Fruit fly (Drosophila melanogaster) whole organism, embryonic: ENCODE measurements around the gene CG7362.
A peak's percentile ranks its signal among the peaks of the same experiment; 100 is the strongest.

ENCODE experiments used
- Ada2b ChIP-seq: fragments of 200-800 bp; sonication (Bioruptor generic); IDR thresholded peaks from 2 replicates; pipeline ENCODE4 v1.3.6; 2022; ENCODE audit warnings: missing biosample characterization, missing genetic modification characterization
- Adf1 ChIP-seq: fragments of 200-800 bp; sonication (Bioruptor generic); IDR thresholded peaks from 2 replicates; pipeline ENCODE4 v1.3.6; 2022; ENCODE audit warnings: missing biosample characterization, missing genetic modification characterization
- Atf3 ChIP-seq: fragments of 200-800 bp; sonication (Bioruptor generic); optimal IDR thresholded peaks from 3 replicates; lab custom pipeline; 2016; ENCODE audit warnings: missing biosample characterization, missing genetic modification characterization
- Bgb ChIP-seq: fragments of 200-800 bp; sonication (Bioruptor generic); IDR thresholded peaks from 2 replicates; pipeline ENCODE4 v1.3.6; 2022; ENCODE audit warnings: missing biosample characterization, missing genetic modification characterization; ENCODE audit not compliant: partially characterized antibody
- Blimp-1 ChIP-seq: fragments of 200-800 bp; sonication (Bioruptor generic); optimal IDR thresholded peaks from 3 replicates; lab custom pipeline; 2018; ENCODE audit warnings: missing biosample characterization, missing genetic modification characterization, mild to moderate bottlenecking, moderate library complexity, missing genetic modification reagents
- CG12769 ChIP-seq: fragments of 200-800 bp; sonication (Bioruptor generic); optimal IDR thresholded peaks from 2 replicates; lab custom pipeline; 2019; ENCODE audit warnings: missing biosample characterization, mild to moderate bottlenecking, missing genetic modification characterization, moderate library complexity
- CG13296 ChIP-seq: fragments of 200-800 bp; sonication (Bioruptor generic); optimal IDR thresholded peaks from 3 replicates; lab custom pipeline; 2018; ENCODE audit warnings: missing biosample characterization, mild to moderate bottlenecking, missing genetic modification characterization
- CG15514 ChIP-seq: fragments of 200-800 bp; sonication (Bioruptor generic); optimal IDR thresholded peaks from 3 replicates; lab custom pipeline; 2017; ENCODE audit warnings: missing biosample characterization, missing genetic modification characterization, mild to moderate bottlenecking, moderate library complexity, missing genetic modification reagents
- CG17385 ChIP-seq: fragments of 200-800 bp; sonication (Bioruptor generic); optimal IDR thresholded peaks from 3 replicates; lab custom pipeline; 2018; ENCODE audit warnings: missing biosample characterization, mild to moderate bottlenecking, missing genetic modification characterization
- CG2199 ChIP-seq: fragments of 200-800 bp; sonication (Bioruptor generic); IDR thresholded peaks from 3 replicates; pipeline ENCODE4 v1.3.6; 2022; ENCODE audit warnings: missing biosample characterization, missing genetic modification characterization
- CG3163 ChIP-seq: fragments of 200-800 bp; sonication (Bioruptor generic); optimal IDR thresholded peaks from 3 replicates; lab custom pipeline; 2016; ENCODE audit warnings: missing biosample characterization, missing genetic modification characterization
- CG34422 ChIP-seq: fragments of 200-800 bp; sonication (Bioruptor generic); IDR thresholded peaks from 3 replicates; pipeline ENCODE4 v1.3.6; 2022; ENCODE audit warnings: missing biosample characterization, missing genetic modification characterization
- CG42726 ChIP-seq: fragments of 200-800 bp; sonication (Bioruptor generic); IDR thresholded peaks from 2 replicates; pipeline ENCODE4 v1.3.6; 2022; ENCODE audit warnings: missing biosample characterization, missing genetic modification characterization; ENCODE audit not compliant: partially characterized antibody
- CG4328 ChIP-seq: fragments of 200-800 bp; sonication (Bioruptor generic); optimal IDR thresholded peaks from 3 replicates; lab custom pipeline; 2017; ENCODE audit warnings: missing biosample characterization, missing genetic modification reagents, missing genetic modification characterization
- CG43689 ChIP-seq: fragments of 200-800 bp; sonication (Bioruptor generic); IDR thresholded peaks from 2 replicates; pipeline ENCODE4 v1.3.6; 2022; ENCODE audit warnings: missing biosample characterization, missing genetic modification characterization
- CG7271 ChIP-seq: fragments of 200-800 bp; sonication (Bioruptor generic); optimal IDR thresholded peaks from 2 replicates; lab custom pipeline; 2018; ENCODE audit warnings: missing biosample characterization, mild to moderate bottlenecking, missing genetic modification characterization, moderate library complexity
- CG7372 ChIP-seq: fragments of 200-800 bp; sonication (Bioruptor generic); IDR thresholded peaks from 2 replicates; pipeline ENCODE4 v1.3.6; 2022; ENCODE audit warnings: missing biosample characterization, missing genetic modification characterization
- CG7987 ChIP-seq: fragments of 200-800 bp; sonication (Bioruptor generic); optimal IDR thresholded peaks from 2 replicates; lab custom pipeline; 2018; ENCODE audit warnings: missing biosample characterization, mild to moderate bottlenecking, missing genetic modification characterization, moderate library complexity
- CG8478 ChIP-seq: fragments of >200 bp; optimal IDR thresholded peaks from 2 replicates; lab custom pipeline; 2018
- Camta ChIP-seq: fragments of 200-800 bp; sonication (Bioruptor generic); optimal IDR thresholded peaks from 2 replicates; lab custom pipeline; 2016; ENCODE audit warnings: missing biosample characterization, missing genetic modification characterization
- H2.0 ChIP-seq: fragments of 200-800 bp; sonication (Bioruptor generic); IDR thresholded peaks from 2 replicates; pipeline ENCODE4 v1.3.6; 2022; ENCODE audit warnings: missing biosample characterization, missing genetic modification characterization
- HHEX ChIP-seq: fragments of 200-800 bp; sonication (Bioruptor generic); optimal IDR thresholded peaks from 3 replicates; lab custom pipeline; 2017; ENCODE audit warnings: missing biosample characterization, mild to moderate bottlenecking, missing genetic modification characterization, missing genetic modification reagents
- Med ChIP-seq: fragments of 200-800 bp; sonication (Bioruptor generic); peaks from one replicate; lab custom pipeline; 2016; ENCODE audit warnings: missing biosample characterization, missing genetic modification characterization, mild to moderate bottlenecking, inconsistent platforms, moderate library complexity
- Mrtf ChIP-seq: fragments of 200-800 bp; sonication (Bioruptor generic); IDR thresholded peaks from 3 replicates; pipeline ENCODE4 v1.3.6; 2022; ENCODE audit warnings: missing biosample characterization, missing genetic modification characterization
- NC2α ChIP-seq: fragments of 200-800 bp; sonication (Bioruptor generic); optimal IDR thresholded peaks from 2 replicates; lab custom pipeline; 2016; ENCODE audit warnings: missing biosample characterization, missing genetic modification characterization
- Nf-YA ChIP-seq: fragments of 200-800 bp; sonication (Bioruptor generic); IDR thresholded peaks from 2 replicates; pipeline ENCODE4 v1.3.6; 2022; ENCODE audit warnings: missing biosample characterization, missing genetic modification characterization
- Optix ChIP-seq: fragments of 200-800 bp; sonication (Bioruptor generic); IDR thresholded peaks from 3 replicates; pipeline ENCODE4 v1.3.6; 2022; ENCODE audit warnings: missing biosample characterization, missing genetic modification characterization
- Pdp1 ChIP-seq, 2 experiments: fragments of 200-800 bp; sonication (Bioruptor generic); optimal IDR thresholded peaks; 3 replicates each; lab custom pipeline; 2016; ENCODE audit warnings: missing biosample characterization in 2 of 2, missing genetic modification characterization in 2 of 2, mild to moderate bottlenecking in 1 of 2, moderate library complexity in 1 of 2
- abd-A ChIP-seq: fragments of 200-800 bp; sonication (Bioruptor generic); optimal IDR thresholded peaks from 3 replicates; lab custom pipeline; 2019; ENCODE audit warnings: missing biosample characterization, mild to moderate bottlenecking, missing genetic modification characterization, moderate library complexity
- chif ChIP-seq, 2 experiments: fragments of 200-800 bp; sonication (Bioruptor generic); optimal IDR thresholded peaks; 3 replicates each; lab custom pipeline; 2016; ENCODE audit warnings: missing biosample characterization in 2 of 2, missing genetic modification characterization in 2 of 2
- chinmo ChIP-seq: fragments of 200-800 bp; sonication (Bioruptor generic); IDR thresholded peaks from 4 replicates; pipeline ENCODE4 v1.3.6; 2022; ENCODE audit warnings: missing biosample characterization, missing genetic modification characterization; ENCODE audit not compliant: partially characterized antibody
- ci ChIP-seq: fragments of 200-800 bp; sonication (Bioruptor generic); IDR thresholded peaks from 3 replicates; pipeline ENCODE4 v1.3.6; 2022; ENCODE audit warnings: missing biosample characterization, missing genetic modification characterization
- crol ChIP-seq: fragments of 200-800 bp; sonication (Bioruptor generic); IDR thresholded peaks from 2 replicates; pipeline ENCODE4 v1.3.6; 2022; ENCODE audit warnings: missing biosample characterization, missing genetic modification characterization
- dm ChIP-seq: fragments of 200-800 bp; sonication (Bioruptor generic); optimal IDR thresholded peaks from 3 replicates; lab custom pipeline; 2016; ENCODE audit warnings: missing biosample characterization, missing genetic modification characterization
- fd102C ChIP-seq: fragments of 200-800 bp; sonication (Bioruptor generic); optimal IDR thresholded peaks from 2 replicates; lab custom pipeline; 2018; ENCODE audit warnings: missing biosample characterization, mild to moderate bottlenecking, missing genetic modification characterization, moderate library complexity
- gsb-n ChIP-seq: fragments of 200-800 bp; sonication (Bioruptor generic); optimal IDR thresholded peaks from 3 replicates; lab custom pipeline; 2018; ENCODE audit warnings: missing biosample characterization, mild to moderate bottlenecking, missing genetic modification characterization
- gt ChIP-seq: fragments of 200-800 bp; sonication (Bioruptor generic); IDR thresholded peaks from 2 replicates; pipeline ENCODE4 v1.3.6; 2022; ENCODE audit warnings: missing biosample characterization, missing genetic modification characterization
- ken ChIP-seq: fragments of 200-800 bp; sonication (Bioruptor generic); IDR thresholded peaks from 3 replicates; pipeline ENCODE4 v1.3.6; 2022; ENCODE audit warnings: missing biosample characterization, missing genetic modification characterization
- kni ChIP-seq: fragments of 200-800 bp; sonication (Bioruptor generic); optimal IDR thresholded peaks from 3 replicates; lab custom pipeline; 2017; ENCODE audit warnings: mild to moderate bottlenecking, missing biosample characterization, missing genetic modification reagents, missing genetic modification characterization
- mirr ChIP-seq: fragments of 200-800 bp; sonication (Bioruptor generic); optimal IDR thresholded peaks from 3 replicates; lab custom pipeline; 2018; ENCODE audit warnings: missing biosample characterization, mild to moderate bottlenecking, missing genetic modification characterization
- nerfin-2 ChIP-seq: fragments of 200-800 bp; sonication (Bioruptor generic); IDR thresholded peaks from 2 replicates; pipeline ENCODE4 v1.3.6; 2022; ENCODE audit warnings: missing biosample characterization, missing genetic modification characterization; ENCODE audit not compliant: partially characterized antibody
- pan ChIP-seq, 4 experiments: fragments of >200 bp in 3 of 4; fragments of 200-800 bp in 1 of 4; sonication (Bioruptor generic) in 1 of 4; optimal IDR thresholded peaks in 3 of 4; IDR thresholded peaks in 1 of 4; 2 replicates each; pipeline versions ENCODE4 v1.3.6 to Lab custom; 2017 to 2022; ENCODE audit warnings: missing biosample characterization in 2 of 4, missing genetic modification characterization in 2 of 4, mixed read lengths in 1 of 4
- sc ChIP-seq, 3 experiments: fragments of >200 bp in 2 of 3; fragments of 200-800 bp in 1 of 3; sonication (Bioruptor generic) in 1 of 3; optimal IDR thresholded peaks; 2 replicates in 2 of 3; 3 replicates in 1 of 3; lab custom pipeline; 2017; ENCODE audit warnings: mild to moderate bottlenecking in 1 of 3, missing biosample characterization in 1 of 3, missing genetic modification characterization in 1 of 3, missing genetic modification reagents in 1 of 3
- sna ChIP-seq: fragments of 200-800 bp; sonication (Bioruptor generic); IDR thresholded peaks from 2 replicates; pipeline ENCODE4 v1.3.6; 2022; ENCODE audit warnings: missing biosample characterization, missing genetic modification characterization; ENCODE audit not compliant: partially characterized antibody
- usp ChIP-seq: fragments of >200 bp; optimal IDR thresholded peaks from 2 replicates; lab custom pipeline; 2017; ENCODE audit warnings: missing biosample characterization, missing genetic modification characterization

CG7362 gene

DNA sequence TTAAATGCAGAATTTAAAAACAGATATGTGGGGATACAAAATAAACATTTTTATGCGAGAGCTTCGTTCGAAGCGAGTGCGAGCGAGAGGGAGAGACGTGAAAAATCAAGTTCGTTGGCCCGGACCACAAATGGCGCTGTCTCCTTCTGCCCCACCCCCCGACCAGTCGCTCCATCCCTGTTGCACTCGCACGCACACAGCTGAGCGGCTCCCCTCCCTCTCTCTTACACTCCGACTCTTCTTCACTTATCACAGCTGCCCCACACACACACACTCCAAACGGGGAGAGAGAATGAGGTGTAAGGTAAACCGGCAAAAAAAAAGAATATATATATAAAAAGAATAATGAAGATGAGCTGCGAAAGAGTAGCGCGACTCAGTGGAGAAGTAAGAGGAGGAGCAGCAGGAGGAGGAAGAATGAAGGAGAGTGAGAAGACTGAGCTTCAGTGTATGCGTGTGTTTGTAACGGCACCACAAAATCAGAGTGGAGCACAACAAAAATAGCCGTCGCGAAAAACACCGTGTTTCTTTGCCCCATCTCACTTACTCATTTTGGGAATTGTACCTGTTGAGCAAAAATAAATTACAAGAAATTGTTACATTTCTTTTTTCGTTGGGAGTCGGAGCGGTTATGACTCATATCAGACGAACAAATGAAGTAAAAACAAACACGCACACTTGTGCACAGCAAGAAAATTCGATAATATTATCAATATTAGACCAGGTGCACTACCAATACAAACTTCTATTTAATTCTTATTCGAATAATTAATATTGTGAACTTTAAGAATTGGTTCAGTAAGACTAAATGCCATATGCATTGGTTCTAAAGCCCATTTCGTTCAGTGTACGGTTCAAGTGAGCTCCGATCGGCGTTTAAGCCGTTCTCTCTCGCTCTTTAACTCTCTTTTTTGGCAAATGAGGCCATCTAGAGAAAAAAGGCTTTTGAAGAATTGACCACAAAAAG is 16.1 kb downstream of the CG7362 start (continued):
- TF ChIP-seq Mrtf (peak; percentile 94), CG8478 (lab: Kevin White, UChicago) (no peak), CG42726 (GFP tag; lab: Robert Waterston, UW) (0 out of 2 replicates have a peak, but pooled peaks have one; percentile 26), dm (GFP tag; lab: Kevin White, UChicago) (peak; percentile 81), sna (GFP tag; lab: Robert Waterston, UW) (peak; percentile 32; the same call in 1 of the 2 replicates), sc (optimal IDR thresholded peaks at IDR 0.05; lab: Kevin White, UChicago) (no peak), sc (GFP tag; optimal IDR thresholded peaks at IDR 0.05; lab: Kevin White, UChicago) (peak; percentile 89), NC2α (peak; percentile 85), CG4328 (GFP tag; lab: Kevin White, UChicago) (peak; percentile 60), Ada2b (GFP tag; lab: Robert Waterston, UW) (peak; percentile 97), Bgb (GFP tag; lab: Robert Waterston, UW) (peak; percentile 42; the same call in 1 of the 2 replicates), chif (GFP tag; optimal IDR thresholded peaks at IDR 0.05; lab: Kevin White, UChicago) (peak; percentile 94 to 96), abd-A (tag; lab: Kevin White, UChicago) (peak; percentile 80), CG7372 (peak; percentile 94), H2.0 (GFP tag; lab: Robert Waterston, UW) (peak; percentile 94), CG3163 (peak; percentile 79), usp (GFP tag; lab: Kevin White, UChicago) (no peak), nerfin-2 (GFP tag; lab: Robert Waterston, UW) (no peak), Optix (GFP tag; lab: Robert Waterston, UW) (peak; percentile 91), CG7987 (GFP tag; lab: Kevin White, UChicago) (peak; percentile 76), Atf3 (GFP tag; lab: Kevin White, UChicago) (peak; percentile 92), CG43689 (GFP tag; lab: Robert Waterston, UW) (peak; percentile 84)

DNA sequence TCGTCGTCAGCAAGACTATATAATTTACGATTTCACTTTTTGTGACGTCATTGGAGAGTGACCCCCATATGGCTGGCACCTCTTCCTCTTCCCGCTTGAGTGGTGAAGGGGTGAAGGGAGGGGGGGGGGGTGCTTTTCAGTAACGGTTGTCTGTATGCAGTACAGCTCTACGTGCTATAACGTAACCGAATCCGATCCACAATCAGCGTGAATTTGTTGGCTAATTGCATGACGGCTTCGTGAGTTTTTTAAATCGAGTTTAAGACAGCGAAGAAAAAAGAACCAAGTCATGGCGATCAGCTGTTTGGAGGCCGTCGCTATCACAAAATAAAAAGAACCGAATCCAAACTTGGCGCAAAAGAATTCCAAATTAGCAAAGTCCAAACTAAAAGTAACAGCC is 17.6 kb downstream of the CG7362 start:
- TF ChIP-seq mirr (GFP tag; lab: Kevin White, UChicago): no peak
- peak; percentile 88 for TF ChIP-seq crol (GFP tag; lab: Robert Waterston, UW)
- peak; percentile 22 for TF ChIP-seq gsb-n (tag; lab: Kevin White, UChicago)
- TF ChIP-seq CG13296: no peak
- no peak for TF ChIP-seq gt (GFP tag; lab: Robert Waterston, UW)
- peak; percentile 74 for TF ChIP-seq CG17385 (GFP tag; lab: Kevin White, UChicago)
- peak; percentile 76 for TF ChIP-seq Med (GFP tag; lab: Kevin White, UChicago)
- no peak for TF ChIP-seq Camta (GFP tag; lab: Kevin White, UChicago)
- no peak for TF ChIP-seq fd102C (GFP tag; lab: Kevin White, UChicago)
- peak; percentile 39 for TF ChIP-seq kni (GFP tag; lab: Kevin White, UChicago)
- TF ChIP-seq Nf-YA: 0 out of 2 replicates have a peak, but pooled peaks have one; percentile 11
- peak; percentile 50; the same call in 1 of the 3 replicates for TF ChIP-seq ci (GFP tag; lab: Robert Waterston, UW)
- TF ChIP-seq Pdp1 (GFP tag; optimal IDR thresholded peaks at IDR 0.05; lab: Kevin White, UChicago): peak in 1 of 2 experiments; percentile 7
- TF ChIP-seq chinmo (GFP tag; lab: Robert Waterston, UW): 0 out of 4 replicates have a peak, but pooled peaks have one; percentile 25
- 0 out of 3 replicates have a peak, but pooled peaks have one; percentile 17 for TF ChIP-seq CG2199 (GFP tag; lab: Robert Waterston, UW)
- TF ChIP-seq CG12769 (tag; lab: Kevin White, UChicago): no peak
- TF ChIP-seq CG7271 (tag; lab: Kevin White, UChicago): no peak
- no peak for TF ChIP-seq CG34422
- TF ChIP-seq pan (optimal IDR thresholded peaks at IDR 0.05; lab: Kevin White, UChicago): no peak
- peak in 1 of 2 experiments; percentile 7 for TF ChIP-seq pan (GFP tag; optimal IDR thresholded peaks at IDR 0.05 in 1 of 2, IDR thresholded peaks at IDR 0.05 in 1 of 2)
- no peak for TF ChIP-seq CG15514 (GFP tag; lab: Kevin White, UChicago)
- no peak for TF ChIP-seq Adf1 (GFP tag; lab: Robert Waterston, UW)
- TF ChIP-seq HHEX (GFP tag; lab: Kevin White, UChicago): peak; percentile 3
- 0 out of 3 replicates have a peak, but pooled peaks have one; percentile 12 for TF ChIP-seq ken
- TF ChIP-seq Blimp-1 (GFP tag; lab: Kevin White, UChicago): peak; percentile 35
- TF ChIP-seq, all 482 proteins: peak for 14
